Worm (Caenorhabditis elegans) whole organism, L4 larva: ENCODE data around the gene nipa-1.

Source experiments
- dmd-6 ChIP-seq: fragments of 200-800 bp; sonication (Bioruptor generic); IDR thresholded peaks from 2 replicates; pipeline ENCODE4 v1.3.6; 2022; ENCODE audit warnings: missing genetic modification reagents, missing genetic modification characterization, missing compliant biosample characterization
- hlh-11 ChIP-seq: fragments of 200-800 bp; sonication (Bioruptor generic); optimal IDR thresholded peaks from 2 replicates; lab custom pipeline; 2018; ENCODE audit warnings: mild to moderate bottlenecking, missing genetic modification characterization, missing compliant biosample characterization
- lin-39 ChIP-seq: fragments of 150-350 bp; optimal IDR thresholded peaks from 2 replicates; lab custom pipeline; 2014; ENCODE audit warnings: missing biosample characterization, missing genetic modification reagents, missing genetic modification characterization
- lir-3 ChIP-seq: sonication (generic microtip); optimal IDR thresholded peaks from 2 replicates; lab custom pipeline; 2016; ENCODE audit warnings: mild to moderate bottlenecking, missing genetic modification characterization, missing compliant biosample characterization
- lsy-2 ChIP-seq, 2 experiments: fragments of 150-350 bp in 1 of 2; sonication (generic microtip) in 1 of 2; optimal IDR thresholded peaks; 2 replicates each; lab custom pipeline; 2014 to 2017; ENCODE audit warnings: missing biosample characterization in 2 of 2, missing genetic modification characterization in 2 of 2
- pha-4 ChIP-seq, 2 experiments: fragments of 150-350 bp in 1 of 2; fragments of 200-800 bp in 1 of 2; sonication (Bioruptor generic) in 1 of 2; IDR thresholded peaks in 1 of 2; optimal IDR thresholded peaks in 1 of 2; 2 replicates each; pipeline versions ENCODE4 v1.3.6 to Lab custom; 2014 to 2022; ENCODE audit warnings: missing genetic modification characterization in 2 of 2, missing genetic modification reagents in 2 of 2, missing biosample characterization in 1 of 2, missing compliant biosample characterization in 1 of 2
- skn-1 ChIP-seq: fragments of 150-350 bp; optimal IDR thresholded peaks from 2 replicates; lab custom pipeline; 2014; ENCODE audit warnings: missing biosample characterization, missing genetic modification characterization
- snpc-4 ChIP-seq: fragments of 150-350 bp; optimal IDR thresholded peaks from 2 replicates; lab custom pipeline; 2014; ENCODE audit warnings: missing biosample characterization, missing genetic modification characterization
- spr-3 ChIP-seq: fragments of 200-800 bp; sonication (Bioruptor generic); optimal IDR thresholded peaks from 2 replicates; lab custom pipeline; 2018; ENCODE audit warnings: mild to moderate bottlenecking, missing genetic modification characterization, missing compliant biosample characterization

DNA sequence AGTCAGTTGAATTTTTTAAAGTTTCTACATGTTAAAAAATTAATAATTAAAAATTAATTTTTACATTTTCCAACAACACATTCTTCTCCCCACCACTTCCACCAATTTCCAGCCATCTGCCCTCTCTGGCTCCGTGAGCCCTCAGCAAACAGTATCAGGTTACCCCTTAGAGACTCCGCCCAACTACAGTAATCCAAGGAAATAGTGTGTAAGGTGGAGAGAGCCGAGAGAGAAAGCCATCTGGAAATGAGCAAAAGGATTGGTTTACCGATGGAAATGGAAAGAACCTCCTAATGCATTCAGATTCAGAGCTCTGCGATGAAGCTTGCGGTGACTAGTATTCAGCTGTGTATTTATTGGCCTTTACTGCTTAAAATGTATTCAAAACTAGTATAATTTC lies 13.3 kb upstream of the nipa-1 start:
- TF ChIP-seq lin-39 (tag; lab: Kevin White, UChicago) (no peak), hlh-11 (no peak), pha-4 (GFP tag; IDR thresholded peaks at IDR 0.05; lab: Robert Waterston, UW) (no peak), pha-4 (tag; optimal IDR thresholded peaks at IDR 0.05; lab: Kevin White, UChicago) (no peak), lir-3 (tag; lab: Kevin White, UChicago) (no peak), lsy-2 (tag; optimal IDR thresholded peaks at IDR 0.05; lab: Kevin White, UChicago) (no peak), snpc-4 (tag; lab: Kevin White, UChicago) (no peak), skn-1 (no peak), spr-3 (GFP tag; lab: Kevin White, UChicago) (no peak), dmd-6 (GFP tag; lab: Robert Waterston, UW) (no peak)
